Worm (Caenorhabditis elegans) whole organism, L4/young adult: Measurements from ENCODE around the gene npr-13.
A peak's percentile ranks its signal among the peaks of the same experiment; 100 is the strongest.

Experiments
- W03F9.2 ChIP-seq: fragments of 150-350 bp; optimal IDR thresholded peaks from 2 replicates; lab custom pipeline; 2014; ENCODE audit warnings: missing biosample characterization, missing genetic modification characterization
- dao-5 ChIP-seq: sonication (generic microtip); optimal IDR thresholded peaks from 2 replicates; lab custom pipeline; 2016; ENCODE audit warnings: missing genotype, missing genetic modification characterization, moderate library complexity, missing compliant biosample characterization
- him-1 ChIP-seq: sonication (generic microtip); optimal IDR thresholded peaks from 2 replicates; lab custom pipeline; 2016; ENCODE audit warnings: missing genotype, missing genetic modification reagents, missing genetic modification characterization, missing compliant biosample characterization

Gene npr-13

ce11 chrV:14859380-14859779 is 977 bp upstream of the npr-13 start:
- TF ChIP-seq him-1 (no peak), dao-5 (no peak), W03F9.2 (no peak)

ce11 chrV:14855626-14856025 is 2.8 kb downstream of the npr-13 start:
- TF ChIP-seq him-1 = peak; percentile 9
- no peak for TF ChIP-seq dao-5
- TF ChIP-seq W03F9.2 = no peak

ce11 chrV:14854261-14854660 is 4.1 kb downstream of the npr-13 start:
- TF ChIP-seq him-1 = no peak
- no peak for TF ChIP-seq W03F9.2
- TF ChIP-seq dao-5 = no peak

ce11 chrV:14853739-14854138 is 4.7 kb downstream of the npr-13 start:
- no peak for TF ChIP-seq W03F9.2
- no peak for TF ChIP-seq him-1
- no peak for TF ChIP-seq dao-5

ce11 chrV:14852620-14853019 is 5.8 kb downstream of the npr-13 start:
- TF ChIP-seq dao-5 (no peak), W03F9.2 (no peak), him-1 (no peak)

ce11 chrV:14851972-14852371 is 6.4 kb downstream of the npr-13 start:
- TF ChIP-seq dao-5 (no peak), W03F9.2 (no peak), him-1 (no peak)

ce11 chrV:14851206-14851605 is 7.2 kb downstream of the npr-13 start:
- TF ChIP-seq him-1 = peak; percentile 38
- TF ChIP-seq W03F9.2 = no peak
- TF ChIP-seq dao-5 = no peak

ce11 chrV:14850530-14850929 is 7.9 kb downstream of the npr-13 start:
- no peak for TF ChIP-seq dao-5
- TF ChIP-seq W03F9.2 = no peak
- no peak for TF ChIP-seq him-1

- peak; percentile 64 for TF ChIP-seq W03F9.2
- TF ChIP-seq him-1 = no peak
Observed at ce11 chrV:14849628-14850027, 8.8 kb downstream of the npr-13 start.

- no peak for TF ChIP-seq dao-5
- no peak for TF ChIP-seq him-1
- TF ChIP-seq W03F9.2 = peak; percentile 54
Observed at ce11 chrV:14848510-14849206, 9.7 kb downstream of the npr-13 start.

ce11 chrV:14847291-14847915 is 11.0 kb downstream of the npr-13 start, which contains the start of gene ret-1:
Gene ret-1 (minus strand): TSS chrV:14847413.
- TF ChIP-seq him-1 (no peak), dao-5 (no peak), W03F9.2 (no peak)

ce11 chrV:14841660-14842059 is 16.7 kb downstream of the npr-13 start:
- TF ChIP-seq dao-5 (no peak), him-1 (no peak), W03F9.2 (no peak)

- no peak for TF ChIP-seq W03F9.2
- TF ChIP-seq dao-5 = no peak
- no peak for TF ChIP-seq him-1
Observed at ce11 chrV:14838130-14838529, 20.3 kb downstream of the npr-13 start.

- no peak for TF ChIP-seq W03F9.2
- no peak for TF ChIP-seq him-1
- no peak for TF ChIP-seq dao-5
Observed at ce11 chrV:14835075-14835991, 23.1 kb downstream of the npr-13 start.

- TF ChIP-seq him-1 = peak; percentile 4
- no peak for TF ChIP-seq dao-5
Observed at ce11 chrV:14833219-14833618, 25.2 kb downstream of the npr-13 start.

ce11 chrV:14832789-14833187 is 25.6 kb downstream of the npr-13 start:
- TF ChIP-seq W03F9.2 (no peak), him-1 (no peak), dao-5 (no peak)
